Fruit fly (Drosophila melanogaster): ENCODE measurements around the gene Mcm2.

Gene Mcm2

DNA sequence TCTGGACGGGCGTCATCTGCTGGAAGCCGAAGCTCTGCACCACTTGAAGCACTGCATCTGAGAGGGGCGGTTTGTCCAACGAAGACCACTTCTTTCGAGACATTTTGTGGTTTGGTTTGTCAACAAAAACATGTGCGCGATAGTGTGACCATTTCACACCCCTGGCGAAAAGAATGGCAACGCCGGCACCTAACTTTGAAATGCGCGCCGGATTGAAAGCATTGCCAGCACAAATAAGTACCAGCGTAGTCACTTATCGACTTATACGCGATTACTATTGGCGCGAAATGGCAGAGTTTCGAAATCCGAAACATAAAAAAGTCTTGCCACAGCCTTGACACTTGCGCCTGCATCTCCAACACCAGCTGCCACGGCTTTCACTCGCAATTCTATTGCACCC is 5.0 kb downstream of the Mcm2 start, which contains the start of gene CG9630 (continued):
- no peak for TF ChIP-seq CG17612 (GFP tag; IDR thresholded peaks at IDR 0.05)
- TF ChIP-seq dmrt11E (tag; optimal IDR thresholded peaks at IDR 0.05) = no peak
- no peak for TF ChIP-seq CG3407 (GFP tag; optimal IDR thresholded peaks at IDR 0.05)
- no peak for TF ChIP-seq CG14014 (GFP tag; IDR thresholded peaks at IDR 0.05)
- no peak for TF ChIP-seq pum (GFP tag; optimal IDR thresholded peaks at IDR 0.05)
- TF ChIP-seq CG4854 (GFP tag; optimal IDR thresholded peaks at IDR 0.05) = no peak
- no peak for TF ChIP-seq CG1792 (GFP tag; optimal IDR thresholded peaks at IDR 0.05)
- TF ChIP-seq knrl (GFP tag; IDR thresholded peaks at IDR 0.05; ENCODE audit: partially characterized antibody) = 0 out of 3 replicates have a peak, but pooled peaks have one; percentile 44
- TF ChIP-seq CG10321 (GFP tag; IDR thresholded peaks at IDR 0.05) = 0 out of 2 replicates have a peak, but pooled peaks have one; percentile 5
- no peak for TF ChIP-seq kni (GFP tag; optimal IDR thresholded peaks at IDR 0.05)
- TF ChIP-seq CG17568 (GFP tag; optimal IDR thresholded peaks at IDR 0.05) = no peak
- peak; percentile 78 for TF ChIP-seq Dref (GFP tag; IDR thresholded peaks at IDR 0.05)
- TF ChIP-seq CG2120 (GFP tag; optimal IDR thresholded peaks at IDR 0.05) = no peak
- TF ChIP-seq yki (optimal IDR thresholded peaks at IDR 0.05) = no peak
- no peak for TF ChIP-seq ems (GFP tag; optimal IDR thresholded peaks at IDR 0.05)
- TF ChIP-seq emc (GFP tag; optimal IDR thresholded peaks at IDR 0.05) = no peak
- no peak for TF ChIP-seq Atf-2 (GFP tag; optimal IDR thresholded peaks at IDR 0.05)
- no peak for TF ChIP-seq CG8290 (GFP tag; optimal IDR thresholded peaks at IDR 0.05)
- TF ChIP-seq CG8290 (tag; optimal IDR thresholded peaks at IDR 0.05) = no peak
- no peak for TF ChIP-seq CG12744 (GFP tag; optimal IDR thresholded peaks at IDR 0.05)
- no peak for TF ChIP-seq CG10147 (GFP tag; optimal IDR thresholded peaks at IDR 0.05)
- TF ChIP-seq ssp (GFP tag; IDR thresholded peaks at IDR 0.05) = no peak
- peak; percentile 69 for TF ChIP-seq gfzf (GFP tag; optimal IDR thresholded peaks at IDR 0.05)
- no peak for TF ChIP-seq CG12391 (tag; optimal IDR thresholded peaks at IDR 0.05)
- no peak for TF ChIP-seq Fer1 (GFP tag; optimal IDR thresholded peaks at IDR 0.05)
- no peak for TF ChIP-seq z (GFP tag; IDR thresholded peaks at IDR 0.05)
- TF ChIP-seq CG43689 (GFP tag; IDR thresholded peaks at IDR 0.05) = no peak
- TF ChIP-seq sc (optimal IDR thresholded peaks at IDR 0.05) = no peak
- TF ChIP-seq sc (GFP tag; optimal IDR thresholded peaks at IDR 0.05) = no peak
- TF ChIP-seq Elba2 (GFP tag; optimal IDR thresholded peaks at IDR 0.05) = peak; percentile 79
- TF ChIP-seq pzg (GFP tag; optimal IDR thresholded peaks at IDR 0.05) = peak; percentile 97
- TF ChIP-seq ttk (GFP tag; IDR thresholded peaks at IDR 0.05) = no peak
- no peak for TF ChIP-seq cg (GFP tag; optimal IDR thresholded peaks at IDR 0.05)
- TF ChIP-seq Pdp1 (GFP tag; optimal IDR thresholded peaks at IDR 0.05) = no peak
- peak; percentile 68; the same call in 2 of the 3 replicates for TF ChIP-seq CG6791 (GFP tag; IDR thresholded peaks at IDR 0.05; ENCODE audit: partially characterized antibody)
- no peak for TF ChIP-seq gce (GFP tag; IDR thresholded peaks at IDR 0.05)
- no peak for TF ChIP-seq CG2889 (GFP tag; IDR thresholded peaks at IDR 0.05)
- TF ChIP-seq Awh (GFP tag; IDR thresholded peaks at IDR 0.05) = no peak
- peak; percentile 61 for TF ChIP-seq CG4617 (GFP tag; optimal IDR thresholded peaks at IDR 0.05; ENCODE audit: borderline replicate concordance)
- TF ChIP-seq wor (GFP tag; IDR thresholded peaks at IDR 0.05) = no peak
- TF ChIP-seq CG7928 (GFP tag; optimal IDR thresholded peaks at IDR 0.05) = peak; percentile 13
- no peak for TF ChIP-seq lola (GFP tag; optimal IDR thresholded peaks at IDR 0.05)
- TF ChIP-seq disco-r (GFP tag; optimal IDR thresholded peaks at IDR 0.05) = no peak
- no peak for TF ChIP-seq h (optimal IDR thresholded peaks at IDR 0.05)
- no peak for TF ChIP-seq tx (GFP tag; optimal IDR thresholded peaks at IDR 0.05)
- TF ChIP-seq pnt (GFP tag; optimal IDR thresholded peaks at IDR 0.05) = no peak
- no peak for TF ChIP-seq row (GFP tag; IDR thresholded peaks at IDR 0.05)
- TF ChIP-seq hkb (optimal IDR thresholded peaks at IDR 0.05) = peak; percentile 48
- no peak for TF ChIP-seq hkb (GFP tag; IDR thresholded peaks at IDR 0.05)
- TF ChIP-seq CG3281 (GFP tag; optimal IDR thresholded peaks at IDR 0.05) = no peak
- no peak for TF ChIP-seq ATbp (GFP tag; optimal IDR thresholded peaks at IDR 0.05)
- TF ChIP-seq CG15011 (GFP tag; optimal IDR thresholded peaks at IDR 0.05) = no peak
- TF ChIP-seq cwo (GFP tag; optimal IDR thresholded peaks at IDR 0.05) = no peak

Measured in whole organism, embryonic.